Fruit fly (Drosophila melanogaster): Measurements from ENCODE around the gene Art4.

Gene Art4

dm6 chr3R:10024032-10024712 lies 38.3 kb upstream of the Art4 start:
- TF ChIP-seq CG14655 (GFP tag; optimal IDR thresholded peaks at IDR 0.05) (no peak), fd96Ca (GFP tag; IDR thresholded peaks at IDR 0.05) (0 out of 3 replicates have a peak, but pooled peaks have one; percentile 24)

- TF ChIP-seq CG17806 (tag; optimal IDR thresholded peaks at IDR 0.05) (no peak), CG4496 (GFP tag; IDR thresholded peaks at IDR 0.05) (no peak), CG9948 (tag; optimal IDR thresholded peaks at IDR 0.05) (no peak), fd96Ca (GFP tag; IDR thresholded peaks at IDR 0.05) (no peak), CG8301 (tag; optimal IDR thresholded peaks at IDR 0.05) (no peak), gl (tag; optimal IDR thresholded peaks at IDR 0.05) (no peak), Ets98B (GFP tag; IDR thresholded peaks at IDR 0.05) (no peak), CG13204 (GFP tag; optimal IDR thresholded peaks at IDR 0.05) (no peak), Pif1B (GFP tag; optimal IDR thresholded peaks at IDR 0.05) (no peak), CG34367 (tag; optimal IDR thresholded peaks at IDR 0.05) (no peak), CG12605 (GFP tag; IDR thresholded peaks at IDR 0.05) (no peak), D1 (tag; optimal IDR thresholded peaks at IDR 0.05) (no peak)
Observed at dm6 chr3R:10001174-10001789, 15.4 kb upstream of the Art4 start, which contains the start of gene CG5359. TSS of gene CG5359 (minus strand) at chr3R:10001276.

DNA sequence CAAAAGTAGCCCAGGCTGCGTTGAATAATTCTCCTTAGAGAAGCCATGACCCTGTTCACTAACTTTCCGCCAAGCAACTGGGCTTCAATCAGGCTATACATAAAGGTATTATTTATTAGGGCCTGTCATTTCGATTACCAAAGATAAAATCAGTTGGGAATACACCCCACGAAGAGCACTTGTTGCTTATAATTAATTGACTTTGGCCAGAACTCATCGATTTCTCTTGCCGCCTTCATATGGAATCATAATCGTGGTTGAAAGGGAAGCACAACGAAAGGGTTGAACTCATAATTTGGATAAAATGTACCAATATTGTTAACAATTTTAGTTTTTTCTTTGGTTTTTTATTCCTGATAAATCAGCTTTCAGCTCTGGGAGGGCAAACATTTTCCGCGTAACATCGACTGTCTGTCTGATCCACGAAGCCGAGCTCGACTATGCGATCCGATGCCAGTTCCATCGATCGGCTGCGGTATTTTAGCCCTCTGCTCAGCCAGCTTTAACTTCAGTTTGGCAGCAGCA lies 10.9 kb upstream of the Art4 start, which contains the start of the genes Gr85a and Spn85F:
TSS of gene Gr85a (minus strand) at position 101 of the 525 bp plus-strand sequence.
TSS of gene Spn85F (plus strand) at position 475 of the 525 bp plus-strand sequence.
- no peak for TF ChIP-seq CG4496 (GFP tag; IDR thresholded peaks at IDR 0.05)
- TF ChIP-seq gl (tag; optimal IDR thresholded peaks at IDR 0.05): no peak
- no peak for TF ChIP-seq CG12605 (GFP tag; IDR thresholded peaks at IDR 0.05)
- no peak for TF ChIP-seq D1 (tag; optimal IDR thresholded peaks at IDR 0.05)
- TF ChIP-seq Pif1B (GFP tag; optimal IDR thresholded peaks at IDR 0.05): no peak
- no peak for TF ChIP-seq CG10348 (GFP tag; IDR thresholded peaks at IDR 0.05)
- TF ChIP-seq CG13204 (GFP tag; optimal IDR thresholded peaks at IDR 0.05): no peak
- no peak for TF ChIP-seq CG14655 (GFP tag; optimal IDR thresholded peaks at IDR 0.05)
- TF ChIP-seq CG8301 (tag; optimal IDR thresholded peaks at IDR 0.05): no peak
- no peak for TF ChIP-seq CG8159 (tag; optimal IDR thresholded peaks at IDR 0.05)
- TF ChIP-seq CG9948 (tag; optimal IDR thresholded peaks at IDR 0.05): no peak
- TF ChIP-seq CG17806 (tag; optimal IDR thresholded peaks at IDR 0.05): no peak
- no peak for TF ChIP-seq EcR (GFP tag; optimal IDR thresholded peaks at IDR 0.05)

dm6 chr3R:9978977-9979376 lies 6.9 kb downstream of the Art4 start:
- TF ChIP-seq fd96Ca (GFP tag; IDR thresholded peaks at IDR 0.05) (no peak), CG17806 (tag; optimal IDR thresholded peaks at IDR 0.05) (no peak), Pif1A (GFP tag; optimal IDR thresholded peaks at IDR 0.05) (no peak), CG13204 (GFP tag; optimal IDR thresholded peaks at IDR 0.05) (no peak), CG32121 (GFP tag; IDR thresholded peaks at IDR 0.05) (no peak), CG9948 (tag; optimal IDR thresholded peaks at IDR 0.05) (no peak), CG34367 (tag; optimal IDR thresholded peaks at IDR 0.05) (no peak)

DNA sequence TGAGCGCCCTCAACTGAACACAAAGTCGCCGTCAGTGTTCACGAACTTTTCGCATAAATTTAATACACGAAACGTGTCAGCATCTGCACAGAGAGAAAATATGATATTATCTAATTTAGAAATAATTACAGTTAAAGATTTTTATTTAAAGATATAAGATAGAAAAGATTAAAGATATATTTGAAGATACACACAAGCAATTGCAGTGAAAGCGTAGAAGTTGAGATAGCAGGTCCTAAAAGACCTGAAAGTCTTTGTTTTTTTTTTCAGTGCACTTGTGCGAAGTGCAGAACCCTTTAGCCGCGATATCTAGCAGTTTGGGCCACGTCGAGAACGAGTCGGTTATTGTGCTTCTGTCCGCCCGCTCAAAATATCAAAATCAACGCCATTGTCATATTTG lies 8.4 kb downstream of the Art4 start:
- TF ChIP-seq CG12605 (GFP tag; IDR thresholded peaks at IDR 0.05): no peak
- no peak for TF ChIP-seq D1 (tag; optimal IDR thresholded peaks at IDR 0.05)
- TF ChIP-seq Snoo (tag; optimal IDR thresholded peaks at IDR 0.05): no peak
- TF ChIP-seq Pif1A (GFP tag; optimal IDR thresholded peaks at IDR 0.05): no peak
- no peak for TF ChIP-seq CG14655 (GFP tag; optimal IDR thresholded peaks at IDR 0.05)
- no peak for TF ChIP-seq CG8159 (tag; optimal IDR thresholded peaks at IDR 0.05)
- no peak for TF ChIP-seq CG15710 (tag; optimal IDR thresholded peaks at IDR 0.05)
- no peak for TF ChIP-seq CG9948 (tag; optimal IDR thresholded peaks at IDR 0.05)
- no peak for TF ChIP-seq rn (GFP tag; IDR thresholded peaks at IDR 0.05)
- TF ChIP-seq CG4496 (GFP tag; IDR thresholded peaks at IDR 0.05): no peak; the same call in 2 of the 3 replicates
- no peak for TF ChIP-seq fd96Ca (GFP tag; IDR thresholded peaks at IDR 0.05)

dm6 chr3R:9968827-9969675 lies 16.8 kb downstream of the Art4 start:
- TF ChIP-seq CG9948 (tag; optimal IDR thresholded peaks at IDR 0.05): no peak
- peak; percentile 10 for TF ChIP-seq Snoo (tag; optimal IDR thresholded peaks at IDR 0.05)
- no peak for TF ChIP-seq fd96Ca (GFP tag; IDR thresholded peaks at IDR 0.05)
- TF ChIP-seq EcR (GFP tag; optimal IDR thresholded peaks at IDR 0.05): peak; percentile 77
- no peak for TF ChIP-seq CG15710 (tag; optimal IDR thresholded peaks at IDR 0.05)
- no peak for TF ChIP-seq CG13204 (GFP tag; optimal IDR thresholded peaks at IDR 0.05)
- no peak for TF ChIP-seq CG32121 (GFP tag; IDR thresholded peaks at IDR 0.05)
- TF ChIP-seq Pif1B (GFP tag; optimal IDR thresholded peaks at IDR 0.05): no peak
- TF ChIP-seq CG10348 (GFP tag; IDR thresholded peaks at IDR 0.05): no peak
- TF ChIP-seq gl (tag; optimal IDR thresholded peaks at IDR 0.05): no peak
- TF ChIP-seq CG34367 (tag; optimal IDR thresholded peaks at IDR 0.05): no peak
- TF ChIP-seq CG8301 (tag; optimal IDR thresholded peaks at IDR 0.05): no peak
- TF ChIP-seq D1 (tag; optimal IDR thresholded peaks at IDR 0.05): no peak
- no peak for TF ChIP-seq CG12605 (GFP tag; IDR thresholded peaks at IDR 0.05)
- no peak for TF ChIP-seq Ets98B (GFP tag; IDR thresholded peaks at IDR 0.05)
- TF ChIP-seq Pif1A (GFP tag; optimal IDR thresholded peaks at IDR 0.05): no peak
